Fruit fly (Drosophila melanogaster) ovary, adult (tissue): Measurements from ENCODE around the gene CG18810.

Experiments
- CG17801 ChIP-seq: fragments of 200-800 bp; optimal IDR thresholded peaks from 2 replicates; lab custom pipeline; 2019; ENCODE audit warnings: missing biosample characterization, mild to moderate bottlenecking, missing genetic modification characterization, moderate library complexity; ENCODE audit not compliant: partially characterized antibody

Gene CG18810

dm6 chr2L:20648612-20649011 is at the start of gene CG18810:
Gene CG18810, plus strand, starts transcription at chr2L:20648912.
- no peak for TF ChIP-seq CG17801 (GFP tag; lab: Kevin White, UChicago)

dm6 chr2L:20601282-20601681 is 47.4 kb upstream of the CG18810 start:
- no peak for TF ChIP-seq CG17801 (GFP tag; lab: Kevin White, UChicago)

- no peak for TF ChIP-seq CG17801 (GFP tag; lab: Kevin White, UChicago)
Observed at dm6 chr2L:20604096-20604495, 44.6 kb upstream of the CG18810 start, which contains the start of gene CG31677. Gene CG31677, minus strand, starts transcription at chr2L:20604196.

dm6 chr2L:20614222-20614621 is 34.5 kb upstream of the CG18810 start, which contains the start of gene CG15475:
Gene CG15475, plus strand, starts transcription at chr2L:20614522.
- no peak for TF ChIP-seq CG17801 (GFP tag; lab: Kevin White, UChicago)

- TF ChIP-seq CG17801 (GFP tag; lab: Kevin White, UChicago) = no peak
Observed at dm6 chr2L:20634215-20634614, 14.5 kb upstream of the CG18810 start, which contains the start of gene CG17472. Gene CG17472, plus strand, starts transcription at chr2L:20634515.

- TF ChIP-seq CG17801 (GFP tag; lab: Kevin White, UChicago) = no peak
Observed at dm6 chr2L:20638413-20638812, 10.3 kb upstream of the CG18810 start.

- no peak for TF ChIP-seq CG17801 (GFP tag; lab: Kevin White, UChicago)
Observed at dm6 chr2L:20639821-20640220, 8.9 kb upstream of the CG18810 start, which contains the start of gene CG31680. Gene CG31680, plus strand, starts transcription at chr2L:20640121.

- no peak for TF ChIP-seq CG17801 (GFP tag; lab: Kevin White, UChicago)
Observed at dm6 chr2L:20640617-20641016, 8.1 kb upstream of the CG18810 start, which contains the start of gene Sfp38D. Gene Sfp38D, plus strand, starts transcription at chr2L:20640917.

- no peak for TF ChIP-seq CG17801 (GFP tag; lab: Kevin White, UChicago)
Observed at dm6 chr2L:20643144-20643543, 5.6 kb upstream of the CG18810 start, which contains the start of gene CG17470. Gene CG17470, minus strand, starts transcription at chr2L:20643244.

dm6 chr2L:20645394-20645869 is 3.3 kb upstream of the CG18810 start, which contains the start of the genes phr6-4 and CG2608:
Gene phr6-4, minus strand, starts transcription at chr2L:20645791.
Gene CG2608, plus strand, starts transcription at chr2L:20645822.
- peak; percentile 92 for TF ChIP-seq CG17801 (GFP tag; lab: Kevin White, UChicago)

dm6 chr2L:20647240-20647908 is 1.3 kb upstream of the CG18810 start:
- TF ChIP-seq CG17801 (GFP tag; lab: Kevin White, UChicago) = no peak

- TF ChIP-seq CG17801 (GFP tag; lab: Kevin White, UChicago) = peak; percentile 14
Observed at dm6 chr2L:20649891-20650290, 1.2 kb downstream of the CG18810 start, which contains the start of gene CG2611. Gene CG2611, plus strand, starts transcription at chr2L:20650189.

dm6 chr2L:20656110-20656509 is 7.4 kb downstream of the CG18810 start, which contains the start of the genes brun and CG2614:
Gene brun, minus strand, starts transcription at chr2L:20656178.
Gene CG2614, plus strand, starts transcription at chr2L:20656426.
- peak; percentile 64 for TF ChIP-seq CG17801 (GFP tag; lab: Kevin White, UChicago)

- TF ChIP-seq CG17801 (GFP tag; lab: Kevin White, UChicago) = no peak
Observed at dm6 chr2L:20661071-20661470, 12.4 kb downstream of the CG18810 start.

- no peak for TF ChIP-seq CG17801 (GFP tag; lab: Kevin White, UChicago)
Observed at dm6 chr2L:20664428-20664827, 15.7 kb downstream of the CG18810 start.

dm6 chr2L:20671212-20671611 is 22.5 kb downstream of the CG18810 start:
- TF ChIP-seq CG17801 (GFP tag; lab: Kevin White, UChicago) = no peak
